Fruit fly (Drosophila melanogaster): ENCODE measurements around the gene CG32755.
A peak's percentile ranks its signal among the peaks of the same experiment; 100 is the strongest.

CG32755 gene

dm6 chrX:5965517-5966397, 15.7 kb downstream of the CG32755 start, which contains the start of gene Grip (continued):
- no peak for TF ChIP-seq Atf3 (GFP tag; optimal IDR thresholded peaks at IDR 0.05)
- peak; percentile 27 for TF ChIP-seq Xbp1 (GFP tag; optimal IDR thresholded peaks at IDR 0.05)
- TF ChIP-seq Abd-B (GFP tag; optimal IDR thresholded peaks at IDR 0.05): peak; percentile 1
- TF ChIP-seq slou (GFP tag; optimal IDR thresholded peaks at IDR 0.05): peak; percentile 1
- no peak for TF ChIP-seq sim (GFP tag; IDR thresholded peaks at IDR 0.05)
- no peak for TF ChIP-seq nau (GFP tag; optimal IDR thresholded peaks at IDR 0.05)
- TF ChIP-seq dati (GFP tag; IDR thresholded peaks at IDR 0.05): no peak
- TF ChIP-seq HHEX (GFP tag; optimal IDR thresholded peaks at IDR 0.05): peak; percentile 17
- TF ChIP-seq Sry-δ (GFP tag; optimal IDR thresholded peaks at IDR 0.05): peak; percentile 65
- TF ChIP-seq Trl (optimal IDR thresholded peaks at IDR 0.05): peak; percentile 58 to 84
- no peak for TF ChIP-seq Trl (GFP tag; optimal IDR thresholded peaks at IDR 0.05)
- TF ChIP-seq mirr (GFP tag; optimal IDR thresholded peaks at IDR 0.05): no peak
- TF ChIP-seq esg (GFP tag; conservative IDR thresholded peaks at IDR 0.05): 0 out of 2 replicates have a peak, but pooled peaks have one; percentile 8
- no peak for TF ChIP-seq CG11723 (GFP tag; optimal IDR thresholded peaks at IDR 0.05)
- TF ChIP-seq salm (tag; optimal IDR thresholded peaks at IDR 0.05): no peak
- peak in 1 of 2 experiments; percentile 56 for TF ChIP-seq crp (GFP tag; optimal IDR thresholded peaks at IDR 0.05)
- peak; percentile 52 for TF ChIP-seq CG10267 (tag; optimal IDR thresholded peaks at IDR 0.05)
- TF ChIP-seq Adf1 (GFP tag; IDR thresholded peaks at IDR 0.05): 0 out of 2 replicates have a peak, but pooled peaks have one; percentile 8
- TF ChIP-seq pzg (GFP tag; optimal IDR thresholded peaks at IDR 0.05): no peak
- TF ChIP-seq cwo (GFP tag; optimal IDR thresholded peaks at IDR 0.05): no peak
- TF ChIP-seq CG7963 (GFP tag; IDR thresholded peaks at IDR 0.05; ENCODE audit: partially characterized antibody): 0 out of 3 replicates have a peak, but pooled peaks have one; percentile 30
- peak; percentile 27 for TF ChIP-seq trem (tag; optimal IDR thresholded peaks at IDR 0.05)
- peak; percentile 63; the same call in 1 of the 3 replicates for TF ChIP-seq CG14860 (GFP tag; IDR thresholded peaks at IDR 0.05; ENCODE audit: partially characterized antibody)
- no peak for TF ChIP-seq en (GFP tag; optimal IDR thresholded peaks at IDR 0.05)
- TF ChIP-seq bsh (GFP tag; optimal IDR thresholded peaks at IDR 0.05): peak in 1 of 2 experiments; percentile 38
- TF ChIP-seq CG11504 (tag; optimal IDR thresholded peaks at IDR 0.05): peak; percentile 80
- peak; percentile 52 for TF ChIP-seq dmrt11E (tag; optimal IDR thresholded peaks at IDR 0.05)
- peak; percentile 60; the same call in 1 of the 3 replicates for TF ChIP-seq HLH4C (GFP tag; IDR thresholded peaks at IDR 0.05; ENCODE audit: partially characterized antibody)
- TF ChIP-seq gem (tag; optimal IDR thresholded peaks at IDR 0.05): peak; percentile 62
- TF ChIP-seq phol (tag; optimal IDR thresholded peaks at IDR 0.05): peak; percentile 49
- no peak for TF ChIP-seq psq (GFP tag; optimal IDR thresholded peaks at IDR 0.05)
- no peak for TF ChIP-seq CG11456 (GFP tag; IDR thresholded peaks at IDR 0.05)
- peak; percentile 5; the same call in 1 of the 2 replicates for TF ChIP-seq Ada2b (GFP tag; IDR thresholded peaks at IDR 0.05)
- no peak for TF ChIP-seq ato (GFP tag; IDR thresholded peaks at IDR 0.05; ENCODE audit: partially characterized antibody)
- TF ChIP-seq Nf-YA (GFP tag; IDR thresholded peaks at IDR 0.05): no peak
- TF ChIP-seq CG6272 (GFP tag; IDR thresholded peaks at IDR 0.05): no peak
- TF ChIP-seq jumu (GFP tag; optimal IDR thresholded peaks at IDR 0.05): no peak
- TF ChIP-seq CG15601 (tag; optimal IDR thresholded peaks at IDR 0.05): peak; percentile 4
- TF ChIP-seq unc-4 (GFP tag; IDR thresholded peaks at IDR 0.05; ENCODE audit: partially characterized antibody): peak; percentile 55; the same call in 1 of the 2 replicates
- no peak for TF ChIP-seq mam (GFP tag; optimal IDR thresholded peaks at IDR 0.05)
- TF ChIP-seq fd102C (GFP tag; optimal IDR thresholded peaks at IDR 0.05): no peak
- no peak for TF ChIP-seq CG9797 (GFP tag; optimal IDR thresholded peaks at IDR 0.05)
- no peak for TF ChIP-seq CG18011 (GFP tag; optimal IDR thresholded peaks at IDR 0.05)
- TF ChIP-seq emc (GFP tag; optimal IDR thresholded peaks at IDR 0.05): no peak
- no peak for TF ChIP-seq CrebB (tag; optimal IDR thresholded peaks at IDR 0.05)
- peak; percentile 76 for TF ChIP-seq CG18262 (tag; optimal IDR thresholded peaks at IDR 0.05)
- no peak for TF ChIP-seq TFAM (GFP tag; optimal IDR thresholded peaks at IDR 0.05)

All from whole organism, embryonic.